Worm (Caenorhabditis elegans) whole organism, early embryonic: ENCODE results near the gene srw-16.

Experiments used
- B0310.2 ChIP-seq: sonication (generic microtip); optimal IDR thresholded peaks from 2 replicates; lab custom pipeline; 2016; ENCODE audit warnings: mild to moderate bottlenecking, missing genetic modification characterization, missing compliant biosample characterization
- aly-1 ChIP-seq: sonication (generic microtip); optimal IDR thresholded peaks from 2 replicates; lab custom pipeline; 2016; ENCODE audit warnings: missing genetic modification characterization, missing compliant biosample characterization
- ama-1 ChIP-seq: fragments of 150-350 bp; optimal IDR thresholded peaks from 2 replicates; lab custom pipeline; 2014
- ceh-13 ChIP-seq: fragments of 200-800 bp; sonication (Bioruptor generic); optimal IDR thresholded peaks from 2 replicates; lab custom pipeline; 2018; ENCODE audit warnings: mild to moderate bottlenecking, missing genetic modification characterization, missing compliant biosample characterization
- ceh-36 ChIP-seq: sonication (generic microtip); optimal IDR thresholded peaks from 2 replicates; lab custom pipeline; 2016; ENCODE audit warnings: missing genetic modification characterization, inconsistent platforms, missing compliant biosample characterization
- ets-7 ChIP-seq: sonication (generic microtip); optimal IDR thresholded peaks from 2 replicates; lab custom pipeline; 2016; ENCODE audit warnings: missing genotype, missing genetic modification characterization, missing compliant biosample characterization
- flt-1 ChIP-seq: fragments of 200-800 bp; sonication (Bioruptor generic); IDR thresholded peaks from 2 replicates; pipeline ENCODE4 v1.3.6; 2022; ENCODE audit warnings: missing genetic modification characterization, missing compliant biosample characterization
- hmbx-1 ChIP-seq: sonication (generic microtip); optimal IDR thresholded peaks from 2 replicates; lab custom pipeline; 2016; ENCODE audit warnings: mild to moderate bottlenecking, missing genetic modification characterization, missing compliant biosample characterization
- hmg-4 ChIP-seq: fragments of 200-800 bp; sonication (Bioruptor generic); optimal IDR thresholded peaks from 2 replicates; lab custom pipeline; 2018; ENCODE audit warnings: mild to moderate bottlenecking, missing genetic modification characterization, missing compliant biosample characterization
- pes-1 ChIP-seq: fragments of 200-800 bp; sonication (Bioruptor generic); IDR thresholded peaks from 2 replicates; pipeline ENCODE4 v1.3.6; 2022; ENCODE audit warnings: missing genetic modification reagents, missing genetic modification characterization, missing compliant biosample characterization
- sea-1 ChIP-seq: fragments of 200-800 bp; sonication (Bioruptor generic); conservative IDR thresholded peaks from 2 replicates; pipeline ENCODE4 v1.3.6; 2022; ENCODE audit warnings: missing genetic modification characterization, missing compliant biosample characterization
- tbx-37 ChIP-seq: fragments of 200-800 bp; sonication (Bioruptor generic); conservative IDR thresholded peaks from 2 replicates; pipeline ENCODE4 v1.3.6; 2022; ENCODE audit warnings: missing genetic modification reagents, missing genetic modification characterization, missing compliant biosample characterization
- tra-4 ChIP-seq: sonication (generic microtip); optimal IDR thresholded peaks from 2 replicates; lab custom pipeline; 2017; ENCODE audit warnings: missing genetic modification characterization, missing compliant biosample characterization

ce11 chrV:15315827-15316527 is 41.3 kb upstream of the srw-16 start, which contains the start of the genes srt-22 and nhr-246:
- no peak for TF ChIP-seq pes-1 (GFP tag; lab: Robert Waterston, UW)
- TF ChIP-seq hmbx-1 (tag; lab: Kevin White, UChicago) = no peak
- TF ChIP-seq ama-1 (lab: Kevin White, UChicago) = no peak
- TF ChIP-seq B0310.2 = no peak
- no peak for TF ChIP-seq tbx-37 (GFP tag; lab: Robert Waterston, UW)
- no peak for TF ChIP-seq sea-1 (GFP tag; lab: Robert Waterston, UW)
- no peak for TF ChIP-seq flt-1 (GFP tag; lab: Robert Waterston, UW)
- no peak for TF ChIP-seq ets-7
- no peak for TF ChIP-seq tra-4
- TF ChIP-seq aly-1 = no peak
- no peak for TF ChIP-seq ceh-36 (tag; lab: Kevin White, UChicago)
- TF ChIP-seq ceh-13 = no peak
- no peak for TF ChIP-seq hmg-4 (GFP tag; lab: Kevin White, UChicago)
